Worm (Caenorhabditis elegans): ENCODE measurements around the gene Y39A1A.18.

The Y39A1A.18 gene

DNA sequence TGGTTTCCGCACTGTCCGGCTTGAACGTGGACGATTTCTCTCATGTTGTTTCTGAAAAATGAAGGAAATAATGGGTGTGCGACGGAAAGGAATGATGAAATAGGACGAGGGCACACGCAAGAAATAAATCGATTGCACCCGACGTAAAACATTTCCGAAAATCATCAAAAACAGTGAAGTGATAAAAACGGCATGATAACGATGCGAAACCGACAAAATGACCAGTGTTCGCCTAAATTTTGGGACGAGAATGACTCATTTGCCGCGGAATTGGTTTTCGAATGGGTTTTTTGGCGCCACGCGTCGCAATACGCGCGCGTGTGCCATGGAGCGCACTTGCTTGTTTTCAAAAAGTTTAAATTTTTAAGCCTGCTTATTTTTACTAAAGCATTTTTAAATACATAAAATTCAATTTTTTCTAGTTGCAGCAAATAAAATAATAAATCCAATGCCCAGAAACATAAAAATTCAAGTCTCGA lies 48.1 kb upstream of the Y39A1A.18 start, which contains the start of the genes tbb-1 and rib-2 (continued):
- TF ChIP-seq let-526 (GFP tag; IDR thresholded peaks at IDR 0.05) (peak; percentile 89), ztf-25 (GFP tag; IDR thresholded peaks at IDR 0.05) (peak; percentile 91), K11D2.4 (GFP tag; IDR thresholded peaks at IDR 0.05) (peak; percentile 72), egrh-3 (GFP tag; IDR thresholded peaks at IDR 0.05) (peak; percentile 46; the same call in 1 of the 2 replicates), madf-3 (GFP tag; IDR thresholded peaks at IDR 0.05) (peak; percentile 97), nhr-90 (tag; optimal IDR thresholded peaks at IDR 0.05) (peak; percentile 82), unc-130 (GFP tag; optimal IDR thresholded peaks at IDR 0.05) (peak; percentile 96), sdz-38 (tag; optimal IDR thresholded peaks at IDR 0.05) (no peak), madf-6 (GFP tag; IDR thresholded peaks at IDR 0.05) (peak; percentile 100), ceh-79 (tag; optimal IDR thresholded peaks at IDR 0.05) (no peak), hmg-1.2 (GFP tag; IDR thresholded peaks at IDR 0.05) (peak; percentile 86), sea-2 (GFP tag; IDR thresholded peaks at IDR 0.05) (no peak), B0035.1 (tag; optimal IDR thresholded peaks at IDR 0.05) (peak; percentile 17), let-607 (tag; optimal IDR thresholded peaks at IDR 0.05) (peak; percentile 97), snpc-3.4 (tag; optimal IDR thresholded peaks at IDR 0.05) (peak; percentile 97), ZK185.1 (tag; optimal IDR thresholded peaks at IDR 0.05; ENCODE audit: poor library complexity, severe bottlenecking) (no peak), B0336.3 (GFP tag; IDR thresholded peaks at IDR 0.05) (peak; percentile 98), hrde-1 (tag; optimal IDR thresholded peaks at IDR 0.05; ENCODE audit: borderline replicate concordance) (peak; percentile 87), ekl-4 (GFP tag; IDR thresholded peaks at IDR 0.05) (peak; percentile 96), sptf-2 (GFP tag; optimal IDR thresholded peaks at IDR 0.05) (peak; percentile 3), snpc-1.1 (tag; optimal IDR thresholded peaks at IDR 0.05; ENCODE audit: insufficient read depth) (peak; percentile 77), nfya-2 (GFP tag; IDR thresholded peaks at IDR 0.05) (peak; percentile 56; the same call in 1 of the 2 replicates), T26A5.8 (tag; optimal IDR thresholded peaks at IDR 0.05) (no peak), dpl-1 (GFP tag; optimal IDR thresholded peaks at IDR 0.05) (peak; percentile 99), him-1 (tag; optimal IDR thresholded peaks at IDR 0.05) (peak; percentile 65), F23B12.7 (tag; optimal IDR thresholded peaks at IDR 0.05; ENCODE audit: insufficient read depth) (peak; percentile 93), lsl-1 (GFP tag; optimal IDR thresholded peaks at IDR 0.05) (peak; percentile 92), xnd-1 (tag; optimal IDR thresholded peaks at IDR 0.05) (peak; percentile 99), aptf-3 (GFP tag; IDR thresholded peaks at IDR 0.05) (peak; percentile 87; the same call in 1 of the 2 replicates), nhr-80 (tag; optimal IDR thresholded peaks at IDR 0.05) (peak; percentile 99), nhr-27 (tag; optimal IDR thresholded peaks at IDR 0.05) (no peak), F52B5.7 (tag; optimal IDR thresholded peaks at IDR 0.05) (peak; percentile 44), die-1 (tag; optimal IDR thresholded peaks at IDR 0.05) (peak; percentile 38), Y53G8AR.9 (GFP tag; conservative IDR thresholded peaks at IDR 0.05) (peak; percentile 98), rcor-1 (GFP tag; IDR thresholded peaks at IDR 0.05) (peak; percentile 94), nfyb-1 (GFP tag; IDR thresholded peaks at IDR 0.05) (peak; percentile 91), aptf-2 (GFP tag; conservative IDR thresholded peaks at IDR 0.05) (peak; percentile 84), snpc-1.3 (tag; optimal IDR thresholded peaks at IDR 0.05; ENCODE audit: insufficient read depth) (peak; percentile 68), mcd-1 (GFP tag; IDR thresholded peaks at IDR 0.05) (peak; percentile 98), pha-4 (tag; optimal IDR thresholded peaks at IDR 0.05) (peak; percentile 41), mes-4 (tag; optimal IDR thresholded peaks at IDR 0.05) (no peak), ceh-40 (GFP tag; IDR thresholded peaks at IDR 0.05) (no peak), C06A6.2 (GFP tag; conservative IDR thresholded peaks at IDR 0.05) (peak; percentile 47; the same call in 1 of the 2 replicates), ztf-26 (tag; optimal IDR thresholded peaks at IDR 0.05) (peak; percentile 54), D2030.7 (GFP tag; IDR thresholded peaks at IDR 0.05) (peak; percentile 99), madf-10 (tag; optimal IDR thresholded peaks at IDR 0.05) (peak; percentile 78), attf-3 (GFP tag; conservative IDR thresholded peaks at IDR 0.05) (peak; percentile 59), attf-5 (GFP tag; optimal IDR thresholded peaks at IDR 0.05) (peak; percentile 99)
